Worm (Caenorhabditis elegans) whole organism, mixed stage, embryonic: ENCODE data around the gene ufd-2.
A peak's percentile ranks its signal among the peaks of the same experiment; 100 is the strongest.

Experiments used
- M03D4.4 ChIP-seq: sonication (generic microtip); optimal IDR thresholded peaks from 2 replicates; lab custom pipeline; 2017; ENCODE audit warnings: mild to moderate bottlenecking, missing genetic modification characterization, missing compliant biosample characterization
- bed-3 ChIP-seq: fragments of 200-800 bp; sonication (Bioruptor generic); optimal IDR thresholded peaks from 3 replicates; lab custom pipeline; 2018; ENCODE audit warnings: mild to moderate bottlenecking, missing genetic modification characterization, moderate library complexity, missing compliant biosample characterization
- ceh-39 ChIP-seq: fragments of 150-350 bp; optimal IDR thresholded peaks from 2 replicates; lab custom pipeline; 2014; ENCODE audit warnings: missing biosample characterization, missing genetic modification characterization
- ceh-83 ChIP-seq: fragments of 200-800 bp; sonication (Bioruptor generic); optimal IDR thresholded peaks from 2 replicates; lab custom pipeline; 2018; ENCODE audit warnings: mild to moderate bottlenecking, missing genetic modification characterization, missing compliant biosample characterization
- ces-1 ChIP-seq: fragments of 150-350 bp; optimal IDR thresholded peaks from 2 replicates; lab custom pipeline; 2014; ENCODE audit warnings: missing biosample characterization, missing genetic modification reagents, missing genetic modification characterization
- cnd-1 ChIP-seq: fragments of 200-800 bp; sonication (Bioruptor generic); optimal IDR thresholded peaks from 2 replicates; lab custom pipeline; 2018; ENCODE audit warnings: mild to moderate bottlenecking, missing genetic modification characterization, missing compliant biosample characterization
- drap-1 ChIP-seq: fragments of 200-800 bp; sonication (Bioruptor generic); optimal IDR thresholded peaks from 3 replicates; lab custom pipeline; 2018; ENCODE audit warnings: mild to moderate bottlenecking, missing genetic modification characterization, missing compliant biosample characterization
- elt-1 ChIP-seq: sonication (generic microtip); optimal IDR thresholded peaks from 2 replicates; lab custom pipeline; 2017; ENCODE audit warnings: missing genetic modification characterization, mild to moderate bottlenecking, missing compliant biosample characterization, antibody characterized with exemption, moderate library complexity, borderline replicate concordance; ENCODE audit not compliant: insufficient read depth
- elt-3 ChIP-seq: fragments of 150-350 bp; optimal IDR thresholded peaks from 2 replicates; lab custom pipeline; 2014; ENCODE audit warnings: missing biosample characterization, missing genetic modification characterization
- flh-1 ChIP-seq: fragments of 200-800 bp; sonication (Bioruptor generic); optimal IDR thresholded peaks from 2 replicates; lab custom pipeline; 2018; ENCODE audit warnings: mild to moderate bottlenecking, missing genetic modification characterization, moderate library complexity, missing compliant biosample characterization
- ham-2 ChIP-seq: fragments of 200-800 bp; sonication (Bioruptor generic); optimal IDR thresholded peaks from 2 replicates; lab custom pipeline; 2018; ENCODE audit warnings: mild to moderate bottlenecking, missing genetic modification characterization, missing compliant biosample characterization
- hlh-1 ChIP-seq: fragments of 150-350 bp; optimal IDR thresholded peaks from 2 replicates; lab custom pipeline; 2014; ENCODE audit warnings: missing biosample characterization, missing genetic modification reagents, missing genetic modification characterization
- lin-13 ChIP-seq: fragments of 150-350 bp; optimal IDR thresholded peaks from 2 replicates; lab custom pipeline; 2014; ENCODE audit warnings: missing biosample characterization, missing genetic modification characterization
- lsy-2 ChIP-seq: fragments of 150-350 bp; optimal IDR thresholded peaks from 2 replicates; lab custom pipeline; 2014; ENCODE audit warnings: missing biosample characterization, missing genetic modification characterization
- mab-5 ChIP-seq: fragments of 150-350 bp; optimal IDR thresholded peaks from 2 replicates; lab custom pipeline; 2014; ENCODE audit warnings: missing biosample characterization, missing genetic modification characterization
- mep-1 ChIP-seq: fragments of 150-350 bp; optimal IDR thresholded peaks from 2 replicates; lab custom pipeline; 2017; ENCODE audit warnings: missing biosample characterization, missing genetic modification reagents, missing genetic modification characterization, inconsistent platforms
- mls-2 ChIP-seq: sonication (generic microtip); optimal IDR thresholded peaks from 2 replicates; lab custom pipeline; 2016; ENCODE audit warnings: mild to moderate bottlenecking, missing genetic modification characterization, moderate library complexity, missing compliant biosample characterization
- nhr-237 ChIP-seq: fragments of 150-350 bp; optimal IDR thresholded peaks from 2 replicates; lab custom pipeline; 2014; ENCODE audit warnings: missing biosample characterization, missing genetic modification characterization
- nhr-76 ChIP-seq: sonication (generic microtip); optimal IDR thresholded peaks from 2 replicates; lab custom pipeline; 2017; ENCODE audit warnings: missing biosample characterization, missing genetic modification characterization
- pha-4 ChIP-seq: fragments of 150-350 bp; optimal IDR thresholded peaks from 2 replicates; lab custom pipeline; 2018; ENCODE audit warnings: missing biosample characterization, missing genetic modification reagents, missing genetic modification characterization
- snpc-4 ChIP-seq: fragments of 150-350 bp; optimal IDR thresholded peaks from 2 replicates; lab custom pipeline; 2014; ENCODE audit warnings: missing biosample characterization, missing genetic modification characterization
- sptf-1 ChIP-seq: sonication (generic microtip); optimal IDR thresholded peaks from 2 replicates; lab custom pipeline; 2017; ENCODE audit warnings: mild to moderate bottlenecking, missing genetic modification characterization, moderate library complexity, missing compliant biosample characterization
- tbx-8 ChIP-seq: fragments of 200-800 bp; sonication (Bioruptor generic); optimal IDR thresholded peaks from 2 replicates; lab custom pipeline; 2018; ENCODE audit warnings: mild to moderate bottlenecking, missing genetic modification characterization, moderate library complexity, missing compliant biosample characterization
- unc-120 ChIP-seq: sonication (generic microtip); optimal IDR thresholded peaks from 2 replicates; lab custom pipeline; 2017; ENCODE audit warnings: missing genetic modification characterization, missing compliant biosample characterization; ENCODE audit not compliant: poor library complexity, severe bottlenecking
- unc-39 ChIP-seq: fragments of 150-350 bp; optimal IDR thresholded peaks from 2 replicates; lab custom pipeline; 2014; ENCODE audit warnings: missing biosample characterization, missing genetic modification characterization
- unc-62 ChIP-seq: fragments of 150-350 bp; optimal IDR thresholded peaks from 2 replicates; lab custom pipeline; 2014; ENCODE audit warnings: missing biosample characterization, missing genetic modification reagents, missing genetic modification characterization
- zip-8 ChIP-seq: fragments of 150-350 bp; optimal IDR thresholded peaks from 2 replicates; lab custom pipeline; 2014; ENCODE audit warnings: missing biosample characterization, missing genetic modification characterization
- ztf-11 ChIP-seq: fragments of 150-350 bp; optimal IDR thresholded peaks from 2 replicates; lab custom pipeline; 2014; ENCODE audit warnings: missing biosample characterization, missing genetic modification characterization

Gene ufd-2

DNA sequence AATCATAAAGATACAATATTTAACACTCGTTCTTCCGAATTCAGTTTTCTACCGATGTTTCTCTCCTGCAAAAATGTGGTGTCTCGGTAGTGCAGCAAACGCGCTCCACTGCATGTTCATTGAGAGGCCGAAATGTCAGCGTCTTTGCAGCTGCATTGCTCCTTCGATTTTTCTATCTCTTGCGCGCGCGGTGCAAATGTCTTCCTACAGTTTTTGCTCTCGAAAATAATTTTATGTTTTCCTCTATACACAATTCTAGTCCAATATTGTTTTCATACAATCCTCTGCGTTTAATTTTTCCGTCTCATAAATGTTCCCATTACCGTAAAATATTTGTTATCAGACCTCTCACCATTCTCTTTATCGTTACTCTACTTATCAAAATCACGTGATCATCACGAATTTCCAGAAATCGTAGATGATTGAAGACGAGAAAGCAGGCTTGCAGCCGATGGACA lies at the start of gene ufd-2:
Gene ufd-2, plus strand, starts transcription at position 408 of the 458 bp plus-strand sequence.
- TF ChIP-seq mab-5 (tag; lab: Kevin White, UChicago) (no peak), drap-1 (GFP tag; lab: Kevin White, UChicago) (peak; percentile 41), ceh-39 (tag; lab: Kevin White, UChicago) (peak; percentile 43), hlh-1 (peak; percentile 41), snpc-4 (tag; lab: Kevin White, UChicago) (no peak), mep-1 (tag; lab: Kevin White, UChicago) (peak; percentile 76), nhr-237 (tag; lab: Kevin White, UChicago) (peak; percentile 48), flh-1 (GFP tag; lab: Kevin White, UChicago) (no peak), lin-13 (tag; lab: Kevin White, UChicago) (peak; percentile 76), lsy-2 (tag; lab: Kevin White, UChicago) (peak; percentile 63), sptf-1 (no peak), unc-120 (no peak), M03D4.4 (tag; lab: Kevin White, UChicago) (no peak), ztf-11 (tag; lab: Kevin White, UChicago) (no peak), pha-4 (tag; lab: Kevin White, UChicago) (peak; percentile 73), nhr-76 (no peak), bed-3 (GFP tag; lab: Kevin White, UChicago) (no peak), mls-2 (tag; lab: Kevin White, UChicago) (no peak), cnd-1 (tag; lab: Kevin White, UChicago) (peak; percentile 25), tbx-8 (GFP tag; lab: Kevin White, UChicago) (no peak), ces-1 (peak; percentile 59), ceh-83 (GFP tag; lab: Kevin White, UChicago) (no peak), zip-8 (tag; lab: Kevin White, UChicago) (no peak)

DNA sequence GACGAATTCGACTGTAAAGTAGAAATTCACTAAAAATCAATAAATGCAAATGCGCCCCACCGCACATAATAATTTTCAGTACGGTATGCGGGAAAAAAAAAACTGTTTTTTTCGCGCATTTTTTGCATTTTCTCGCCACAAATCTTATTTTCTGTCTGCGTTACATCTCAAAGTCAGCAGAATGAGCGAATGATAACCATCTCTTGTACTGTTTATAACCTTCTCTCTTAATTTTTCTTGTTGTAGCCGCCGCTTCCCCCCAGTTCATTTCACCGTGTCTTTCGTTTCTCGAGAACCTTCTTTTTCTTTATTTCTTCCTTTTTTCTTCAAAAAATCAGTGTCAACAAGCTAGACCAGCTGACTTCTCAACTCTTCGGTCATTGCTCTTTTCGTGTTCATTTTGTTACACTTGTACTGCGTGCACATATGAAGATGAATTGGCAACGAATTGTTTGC lies 47.0 kb upstream of the ufd-2 start:
- TF ChIP-seq ham-2: no peak
- peak; percentile 53 for TF ChIP-seq hlh-1
- TF ChIP-seq ces-1: peak; percentile 2
- TF ChIP-seq lsy-2 (tag; lab: Kevin White, UChicago): peak; percentile 58

DNA sequence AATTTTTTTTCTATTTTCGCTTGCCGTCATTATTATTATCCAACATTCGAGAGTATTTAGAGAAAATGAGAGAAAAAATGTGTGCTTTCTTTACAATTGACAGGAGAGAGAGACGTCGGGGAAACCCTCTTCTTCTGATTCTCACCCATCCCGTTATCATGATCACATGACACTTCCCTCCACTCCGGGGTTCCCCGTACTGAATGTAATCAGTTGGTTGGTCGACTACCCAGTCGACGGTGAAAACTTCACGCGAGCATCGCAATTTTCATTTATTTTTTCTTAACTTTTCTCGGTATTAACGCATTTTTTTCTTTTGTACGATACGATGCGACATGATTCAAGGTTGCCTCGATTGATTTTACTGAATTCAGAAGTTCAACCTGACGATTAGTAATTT lies 46.4 kb upstream of the ufd-2 start:
- TF ChIP-seq drap-1 (GFP tag; lab: Kevin White, UChicago) (no peak), nhr-76 (no peak), ces-1 (no peak), ceh-83 (GFP tag; lab: Kevin White, UChicago) (no peak), lsy-2 (tag; lab: Kevin White, UChicago) (no peak), elt-1 (tag; lab: Kevin White, UChicago) (no peak), cnd-1 (tag; lab: Kevin White, UChicago) (no peak), unc-62 (no peak), pha-4 (tag; lab: Kevin White, UChicago) (no peak), ztf-11 (tag; lab: Kevin White, UChicago) (no peak), elt-3 (tag; lab: Kevin White, UChicago) (no peak), mab-5 (tag; lab: Kevin White, UChicago) (no peak), ceh-39 (tag; lab: Kevin White, UChicago) (no peak), sptf-1 (no peak), bed-3 (GFP tag; lab: Kevin White, UChicago) (no peak), ham-2 (no peak), zip-8 (tag; lab: Kevin White, UChicago) (no peak), lin-13 (tag; lab: Kevin White, UChicago) (no peak), flh-1 (GFP tag; lab: Kevin White, UChicago) (no peak), tbx-8 (GFP tag; lab: Kevin White, UChicago) (no peak)
- TF ChIP-seq, all 35 proteins: peak for 0

DNA sequence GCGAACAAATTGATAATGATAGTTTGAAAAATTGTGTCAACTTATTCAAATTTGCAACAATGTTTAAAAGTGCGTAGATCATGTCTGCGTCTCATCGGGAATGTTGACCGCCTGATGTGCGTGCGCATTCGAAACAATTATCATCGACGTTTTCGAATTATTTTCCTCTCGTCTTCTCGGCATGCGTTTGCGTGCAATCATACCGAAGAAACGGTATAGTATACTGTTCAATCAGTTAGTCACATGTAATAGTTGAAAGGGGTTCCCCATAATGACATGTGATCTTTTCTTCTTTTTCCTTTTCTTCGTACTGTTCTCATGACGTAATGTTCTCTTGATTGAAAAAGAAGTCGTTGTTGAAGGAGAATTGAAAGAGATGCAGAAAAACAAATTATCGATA lies 45.8 kb upstream of the ufd-2 start:
- no peak for TF ChIP-seq mep-1 (tag; lab: Kevin White, UChicago)
- peak; percentile 2 for TF ChIP-seq zip-8 (tag; lab: Kevin White, UChicago)

DNA sequence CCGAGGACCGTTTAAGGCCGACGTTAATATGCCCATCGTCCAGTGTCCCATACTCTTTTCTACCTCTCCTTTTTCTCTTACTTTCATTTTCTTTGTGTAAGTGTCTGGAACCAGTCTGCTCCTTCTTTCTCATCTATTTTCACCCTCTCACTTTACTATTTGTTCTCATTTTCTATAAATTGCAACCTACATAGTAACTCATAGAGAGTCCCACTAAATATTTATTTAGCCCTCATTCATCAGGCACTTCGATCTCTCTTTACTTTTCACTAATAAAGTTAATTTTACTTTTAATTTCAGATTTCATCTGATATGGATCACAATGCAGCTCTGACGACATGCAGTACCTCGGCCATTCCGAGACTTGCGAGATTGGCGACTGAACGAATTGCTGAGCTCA lies 45.2 kb upstream of the ufd-2 start, which contains the start of gene zyg-11:
Gene zyg-11, plus strand, starts transcription at position 301 of the 400 bp plus-strand sequence.
- TF ChIP-seq bed-3 (GFP tag; lab: Kevin White, UChicago): no peak
- no peak for TF ChIP-seq cnd-1 (tag; lab: Kevin White, UChicago)
- no peak for TF ChIP-seq hlh-1
- no peak for TF ChIP-seq ceh-83 (GFP tag; lab: Kevin White, UChicago)
- TF ChIP-seq unc-62: no peak
- no peak for TF ChIP-seq lsy-2 (tag; lab: Kevin White, UChicago)
- no peak for TF ChIP-seq pha-4 (tag; lab: Kevin White, UChicago)
- no peak for TF ChIP-seq elt-1 (tag; lab: Kevin White, UChicago)
- TF ChIP-seq unc-39 (tag; lab: Kevin White, UChicago): no peak
- no peak for TF ChIP-seq sptf-1
- TF ChIP-seq, all 35 proteins: peak for 0
